Fruit fly (Drosophila melanogaster) whole organism, embryonic: ENCODE measurements around the gene Gycalpha99B.

ENCODE experiments used
- ATbp ChIP-seq: fragments of 200-800 bp; sonication (Bioruptor generic); optimal IDR thresholded peaks from 2 replicates; lab custom pipeline; 2017; ENCODE audit warnings: missing biosample characterization, mild to moderate bottlenecking, missing genetic modification characterization, missing genetic modification reagents
- Atf-2 ChIP-seq: fragments of 200-800 bp; sonication (Bioruptor generic); optimal IDR thresholded peaks from 2 replicates; lab custom pipeline; 2016; ENCODE audit warnings: missing biosample characterization, missing genetic modification characterization
- B-H2 ChIP-seq: fragments of 200-800 bp; sonication (Bioruptor generic); optimal IDR thresholded peaks from 2 replicates; lab custom pipeline; 2018; ENCODE audit warnings: missing biosample characterization, mild to moderate bottlenecking, missing genetic modification characterization
- CG10462 ChIP-seq: fragments of 200-800 bp; sonication (Bioruptor generic); optimal IDR thresholded peaks from 2 replicates; lab custom pipeline; 2016; ENCODE audit warnings: missing biosample characterization, missing genetic modification characterization
- CG12391 ChIP-seq: fragments of 200-800 bp; sonication (Bioruptor generic); optimal IDR thresholded peaks from 3 replicates; lab custom pipeline; 2018; ENCODE audit warnings: missing biosample characterization, mild to moderate bottlenecking, missing genetic modification characterization, moderate library complexity
- CG13296 ChIP-seq: fragments of 200-800 bp; sonication (Bioruptor generic); optimal IDR thresholded peaks from 3 replicates; lab custom pipeline; 2018; ENCODE audit warnings: missing biosample characterization, mild to moderate bottlenecking, missing genetic modification characterization
- CG15011 ChIP-seq: fragments of 200-800 bp; sonication (Bioruptor generic); optimal IDR thresholded peaks from 3 replicates; lab custom pipeline; 2018; ENCODE audit warnings: missing biosample characterization, mild to moderate bottlenecking, missing genetic modification characterization
- CG15073 ChIP-seq: fragments of 200-800 bp; sonication (Bioruptor generic); optimal IDR thresholded peaks from 2 replicates; lab custom pipeline; 2016; ENCODE audit warnings: missing biosample characterization, missing genetic modification characterization
- CG17912 ChIP-seq: fragments of 200-800 bp; sonication (Bioruptor generic); optimal IDR thresholded peaks from 2 replicates; lab custom pipeline; 2018; ENCODE audit warnings: missing biosample characterization, mild to moderate bottlenecking, missing genetic modification characterization
- CG2202 ChIP-seq: fragments of 200-800 bp; sonication (Bioruptor generic); optimal IDR thresholded peaks from 2 replicates; lab custom pipeline; 2018; ENCODE audit warnings: missing biosample characterization, mild to moderate bottlenecking, missing genetic modification characterization
- CG2889 ChIP-seq: fragments of 200-800 bp; sonication (Bioruptor generic); IDR thresholded peaks from 3 replicates; pipeline ENCODE4 v1.3.6; 2022; ENCODE audit warnings: missing biosample characterization, missing genetic modification characterization
- CG30020 ChIP-seq: fragments of 200-800 bp; optimal IDR thresholded peaks from 2 replicates; lab custom pipeline; 2019; ENCODE audit warnings: missing biosample characterization, mild to moderate bottlenecking, missing genetic modification characterization, moderate library complexity
- CG31224 ChIP-seq: fragments of 200-800 bp; sonication (Bioruptor generic); IDR thresholded peaks from 2 replicates; pipeline ENCODE4 v1.3.6; 2022; ENCODE audit warnings: missing biosample characterization, missing genetic modification characterization
- CG31441 ChIP-seq: fragments of 200-800 bp; sonication (Bioruptor generic); IDR thresholded peaks from 2 replicates; pipeline ENCODE4 v1.3.6; 2022; ENCODE audit warnings: missing biosample characterization, missing genetic modification characterization
- CG32767 ChIP-seq: fragments of 200-800 bp; sonication (Bioruptor generic); IDR thresholded peaks from 2 replicates; pipeline ENCODE4 v1.3.6; 2022; ENCODE audit warnings: missing biosample characterization, missing genetic modification characterization
- CG4424 ChIP-seq: fragments of 200-800 bp; sonication (Bioruptor generic); optimal IDR thresholded peaks from 3 replicates; lab custom pipeline; 2016; ENCODE audit warnings: missing biosample characterization, missing genetic modification characterization
- CG4617 ChIP-seq: fragments of 200-800 bp; sonication (Bioruptor generic); optimal IDR thresholded peaks from 3 replicates; lab custom pipeline; 2016; ENCODE audit warnings: missing biosample characterization, missing genetic modification characterization, borderline replicate concordance
- CG4707 ChIP-seq: fragments of 200-800 bp; sonication (Bioruptor generic); optimal IDR thresholded peaks from 2 replicates; lab custom pipeline; 2018; ENCODE audit warnings: missing biosample characterization, mild to moderate bottlenecking, missing genetic modification characterization, moderate library complexity
- CG8944 ChIP-seq: fragments of 200-800 bp; sonication (Bioruptor generic); optimal IDR thresholded peaks from 3 replicates; lab custom pipeline; 2016; ENCODE audit warnings: missing biosample characterization, missing genetic modification characterization
- CG9215 ChIP-seq: fragments of 200-800 bp; sonication (Bioruptor generic); IDR thresholded peaks from 2 replicates; pipeline ENCODE4 v1.3.6; 2022; ENCODE audit warnings: missing biosample characterization, missing genetic modification characterization
- CG9876 ChIP-seq: fragments of 200-800 bp; sonication (Bioruptor generic); optimal IDR thresholded peaks from 2 replicates; lab custom pipeline; 2016; ENCODE audit warnings: missing biosample characterization, missing genetic modification characterization
- D ChIP-seq, 2 experiments: fragments of 200-800 bp in 1 of 2; fragments of >200 bp in 1 of 2; sonication (Bioruptor generic) in 1 of 2; optimal IDR thresholded peaks; 2 replicates in 1 of 2; 3 replicates in 1 of 2; lab custom pipeline; 2017; ENCODE audit warnings: mild to moderate bottlenecking in 1 of 2, missing biosample characterization in 1 of 2, missing genetic modification characterization in 1 of 2, missing genetic modification reagents in 1 of 2
- D19A ChIP-seq: fragments of 200-800 bp; optimal IDR thresholded peaks from 3 replicates; lab custom pipeline; 2019; ENCODE audit warnings: missing biosample characterization, mild to moderate bottlenecking, missing genetic modification characterization, moderate library complexity
- Dbx ChIP-seq: fragments of 200-800 bp; sonication (Bioruptor generic); IDR thresholded peaks from 3 replicates; pipeline ENCODE4 v1.3.6; 2022; ENCODE audit warnings: missing biosample characterization, missing genetic modification characterization
- Gug ChIP-seq: fragments of 200-800 bp; sonication (Bioruptor generic); IDR thresholded peaks from 4 replicates; pipeline ENCODE4 v1.3.6; 2022; ENCODE audit warnings: missing biosample characterization, missing genetic modification characterization
- Hmx ChIP-seq: fragments of 200-800 bp; sonication (Bioruptor generic); optimal IDR thresholded peaks from 2 replicates; lab custom pipeline; 2016; ENCODE audit warnings: missing biosample characterization, missing genetic modification characterization
- Lhr ChIP-seq: fragments of 200-800 bp; sonication (Bioruptor generic); optimal IDR thresholded peaks from 3 replicates; lab custom pipeline; 2017; ENCODE audit warnings: mild to moderate bottlenecking, missing biosample characterization, missing genetic modification reagents, missing genetic modification characterization
- Mad ChIP-seq: fragments of 200-800 bp; sonication (Bioruptor generic); optimal IDR thresholded peaks from 2 replicates; lab custom pipeline; 2016; ENCODE audit warnings: missing biosample characterization, missing genetic modification characterization
- Xbp1 ChIP-seq: fragments of 200-800 bp; sonication (Bioruptor generic); optimal IDR thresholded peaks from 3 replicates; lab custom pipeline; 2016; ENCODE audit warnings: missing biosample characterization, mild to moderate bottlenecking, missing genetic modification characterization
- ara ChIP-seq: fragments of 200-800 bp; sonication (Bioruptor generic); IDR thresholded peaks from 2 replicates; pipeline ENCODE4 v1.3.6; 2022; ENCODE audit warnings: missing biosample characterization, missing genetic modification characterization
- ase ChIP-seq: fragments of 200-800 bp; sonication (Bioruptor generic); IDR thresholded peaks from 3 replicates; pipeline ENCODE4 v1.3.6; 2022; ENCODE audit warnings: missing biosample characterization, missing genetic modification characterization
- ash1 ChIP-seq: fragments of 200-800 bp; sonication (Bioruptor generic); optimal IDR thresholded peaks from 2 replicates; lab custom pipeline; 2018; ENCODE audit warnings: missing biosample characterization, mild to moderate bottlenecking, missing genetic modification characterization
- chn ChIP-seq: fragments of 200-800 bp; sonication (Bioruptor generic); optimal IDR thresholded peaks from 2 replicates; lab custom pipeline; 2016; ENCODE audit warnings: missing biosample characterization, missing genetic modification characterization
- crc ChIP-seq: fragments of 200-800 bp; sonication (Bioruptor generic); optimal IDR thresholded peaks from 2 replicates; lab custom pipeline; 2016; ENCODE audit warnings: missing biosample characterization, missing genetic modification characterization
- cwo ChIP-seq: fragments of 200-800 bp; sonication (Bioruptor generic); optimal IDR thresholded peaks from 3 replicates; lab custom pipeline; 2017; ENCODE audit warnings: missing biosample characterization, missing genetic modification characterization, mild to moderate bottlenecking, moderate library complexity, missing genetic modification reagents
- dati ChIP-seq: fragments of 200-800 bp; sonication (Bioruptor generic); IDR thresholded peaks from 2 replicates; pipeline ENCODE4 v1.3.6; 2022; ENCODE audit warnings: missing biosample characterization, missing genetic modification characterization
- dimm ChIP-seq: fragments of 200-800 bp; sonication (Bioruptor generic); IDR thresholded peaks from 2 replicates; pipeline ENCODE4 v1.3.6; 2022; ENCODE audit warnings: missing biosample characterization, missing genetic modification characterization
- disco-r ChIP-seq: fragments of 200-800 bp; sonication (Bioruptor generic); optimal IDR thresholded peaks from 2 replicates; lab custom pipeline; 2016; ENCODE audit warnings: missing biosample characterization, missing genetic modification characterization
- dmrt99B ChIP-seq: fragments of 200-800 bp; sonication (Bioruptor generic); optimal IDR thresholded peaks from 2 replicates; lab custom pipeline; 2018; ENCODE audit warnings: missing biosample characterization, mild to moderate bottlenecking, missing genetic modification characterization, moderate library complexity
- exex ChIP-seq: fragments of 200-800 bp; sonication (Bioruptor generic); optimal IDR thresholded peaks from 4 replicates; lab custom pipeline; 2018; ENCODE audit warnings: missing biosample characterization, mild to moderate bottlenecking, missing genetic modification characterization, moderate library complexity
- gcm2 ChIP-seq: fragments of 200-800 bp; sonication (Bioruptor generic); optimal IDR thresholded peaks from 2 replicates; lab custom pipeline; 2016; ENCODE audit warnings: missing biosample characterization, missing genetic modification characterization
- hth ChIP-seq: fragments of >200 bp; optimal IDR thresholded peaks from 2 replicates; lab custom pipeline; 2017; ENCODE audit warnings: inconsistent platforms
- lola ChIP-seq, 3 experiments: fragments of >200 bp in 2 of 3; fragments of 200-800 bp in 1 of 3; sonication (Bioruptor generic) in 1 of 3; optimal IDR thresholded peaks; 2 replicates each; lab custom pipeline; 2017 to 2019; ENCODE audit warnings: missing biosample characterization in 3 of 3, missing genetic modification characterization in 3 of 3, mild to moderate bottlenecking in 1 of 3, moderate library complexity in 1 of 3
- pb ChIP-seq: fragments of 200-800 bp; sonication (Bioruptor generic); optimal IDR thresholded peaks from 3 replicates; lab custom pipeline; 2016; ENCODE audit warnings: missing biosample characterization, missing genetic modification characterization
- ro ChIP-seq: fragments of 200-800 bp; sonication (Bioruptor generic); IDR thresholded peaks from 2 replicates; pipeline ENCODE4 v1.3.6; 2022; ENCODE audit warnings: missing biosample characterization, missing genetic modification characterization
- scrt ChIP-seq: fragments of 200-800 bp; sonication (Bioruptor generic); optimal IDR thresholded peaks from 2 replicates; lab custom pipeline; 2018; ENCODE audit warnings: missing biosample characterization, mild to moderate bottlenecking, missing genetic modification characterization, moderate library complexity
- ttk ChIP-seq: fragments of 200-800 bp; sonication (Bioruptor generic); IDR thresholded peaks from 2 replicates; pipeline ENCODE4 v2.1.2; 2022; ENCODE audit warnings: missing biosample characterization, missing genetic modification characterization
- twi ChIP-seq: fragments of 200-800 bp; optimal IDR thresholded peaks from 2 replicates; lab custom pipeline; 2019; ENCODE audit warnings: missing biosample characterization, mild to moderate bottlenecking, missing genetic modification characterization, moderate library complexity
- unpg ChIP-seq: fragments of 200-800 bp; sonication (Bioruptor generic); optimal IDR thresholded peaks from 3 replicates; lab custom pipeline; 2018; ENCODE audit warnings: missing biosample characterization, mild to moderate bottlenecking, missing genetic modification characterization, moderate library complexity
- usp ChIP-seq: fragments of >200 bp; optimal IDR thresholded peaks from 2 replicates; lab custom pipeline; 2017; ENCODE audit warnings: missing biosample characterization, missing genetic modification characterization
- wdn ChIP-seq: fragments of 200-800 bp; sonication (Bioruptor generic); IDR thresholded peaks from 2 replicates; pipeline ENCODE4 v1.3.6; 2022; ENCODE audit warnings: missing biosample characterization, missing genetic modification characterization
- zfh2 ChIP-seq: fragments of 200-800 bp; sonication (Bioruptor generic); optimal IDR thresholded peaks from 2 replicates; lab custom pipeline; 2016; ENCODE audit warnings: missing biosample characterization, missing genetic modification characterization

Gene Gycalpha99B

dm6 chr3R:29690539-29690852, 8.2 kb downstream of the Gycalpha99B start (continued):
- TF ChIP-seq D (optimal IDR thresholded peaks at IDR 0.05; lab: Kevin White, UChicago) (no peak), D (GFP tag; optimal IDR thresholded peaks at IDR 0.05; lab: Kevin White, UChicago) (peak; percentile 37), lola (GFP tag; optimal IDR thresholded peaks at IDR 0.05; lab: Kevin White, UChicago) (peak in 1 of 3 experiments; percentile 56), CG10462 (GFP tag; lab: Kevin White, UChicago) (no peak), Atf-2 (GFP tag; lab: Kevin White, UChicago) (peak; percentile 12), ro (GFP tag; lab: Robert Waterston, UW) (no peak), CG8944 (no peak), CG4707 (GFP tag; lab: Kevin White, UChicago) (no peak), wdn (GFP tag; lab: Robert Waterston, UW) (no peak), cwo (GFP tag; lab: Kevin White, UChicago) (no peak), ATbp (GFP tag; lab: Kevin White, UChicago) (peak; percentile 33), CG30020 (tag; lab: Kevin White, UChicago) (no peak), unpg (GFP tag; lab: Kevin White, UChicago) (peak; percentile 61), chn (GFP tag; lab: Kevin White, UChicago) (peak; percentile 12), CG32767 (GFP tag; lab: Robert Waterston, UW) (peak; percentile 29; the same call in 1 of the 2 replicates), Hmx (no peak), D19A (tag; lab: Kevin White, UChicago) (no peak), ash1 (GFP tag; lab: Kevin White, UChicago) (no peak), ttk (GFP tag; lab: Robert Waterston, UW) (no peak), twi (no peak), Gug (GFP tag; lab: Robert Waterston, UW) (no peak), dati (GFP tag; lab: Robert Waterston, UW) (no peak), CG31224 (GFP tag; lab: Robert Waterston, UW) (no peak), crc (no peak), CG12391 (peak; percentile 61), exex (tag; lab: Kevin White, UChicago) (no peak), pb (GFP tag; lab: Kevin White, UChicago) (no peak), CG15011 (GFP tag; lab: Kevin White, UChicago) (no peak), scrt (GFP tag; lab: Kevin White, UChicago) (no peak), Dbx (GFP tag; lab: Robert Waterston, UW) (no peak), CG15073 (GFP tag; lab: Kevin White, UChicago) (no peak), usp (no peak), Mad (GFP tag; lab: Kevin White, UChicago) (no peak), ara (no peak), Xbp1 (GFP tag; lab: Kevin White, UChicago) (peak; percentile 37), zfh2 (GFP tag; lab: Kevin White, UChicago) (no peak), CG9215 (GFP tag; lab: Robert Waterston, UW) (no peak), disco-r (GFP tag; lab: Kevin White, UChicago) (no peak), Lhr (GFP tag; lab: Kevin White, UChicago) (peak; percentile 2), CG31441 (GFP tag; lab: Robert Waterston, UW) (peak; percentile 52; the same call in 1 of the 2 replicates), gcm2 (GFP tag; lab: Kevin White, UChicago) (no peak), B-H2 (GFP tag; lab: Kevin White, UChicago) (no peak), dmrt99B (tag; lab: Kevin White, UChicago) (peak; percentile 81), CG2202 (tag; lab: Kevin White, UChicago) (peak; percentile 13), CG4617 (GFP tag; lab: Kevin White, UChicago) (no peak), hth (lab: Kevin White, UChicago) (no peak), dimm (no peak), CG13296 (GFP tag; lab: Kevin White, UChicago) (no peak), CG2889 (GFP tag; lab: Robert Waterston, UW) (no peak), CG9876 (GFP tag; lab: Kevin White, UChicago) (no peak), CG4424 (GFP tag; lab: Kevin White, UChicago) (peak; percentile 58), CG17912 (no peak), ase (GFP tag; lab: Robert Waterston, UW) (no peak)
